Fruit fly (Drosophila melanogaster): ENCODE measurements around the gene CG34273.

- TF ChIP-seq Crg-1 (GFP tag; optimal IDR thresholded peaks at IDR 0.05): no peak
- TF ChIP-seq CG7045 (GFP tag; optimal IDR thresholded peaks at IDR 0.05): no peak
- no peak for TF ChIP-seq tj (GFP tag; optimal IDR thresholded peaks at IDR 0.05)
- TF ChIP-seq bab1 (GFP tag; optimal IDR thresholded peaks at IDR 0.05): no peak
- TF ChIP-seq CG12768 (GFP tag; optimal IDR thresholded peaks at IDR 0.05): no peak
- no peak for TF ChIP-seq cnc (optimal IDR thresholded peaks at IDR 0.05)
Measured at dm6 chr3R:14542038-14542437, 25.2 kb downstream of the CG34273 start.

Data from whole organism, adult.